Fruit fly (Drosophila melanogaster): ENCODE results near the gene CG9135.
A peak's percentile ranks its signal among the peaks of the same experiment; 100 is the strongest.

CG9135 gene

DNA sequence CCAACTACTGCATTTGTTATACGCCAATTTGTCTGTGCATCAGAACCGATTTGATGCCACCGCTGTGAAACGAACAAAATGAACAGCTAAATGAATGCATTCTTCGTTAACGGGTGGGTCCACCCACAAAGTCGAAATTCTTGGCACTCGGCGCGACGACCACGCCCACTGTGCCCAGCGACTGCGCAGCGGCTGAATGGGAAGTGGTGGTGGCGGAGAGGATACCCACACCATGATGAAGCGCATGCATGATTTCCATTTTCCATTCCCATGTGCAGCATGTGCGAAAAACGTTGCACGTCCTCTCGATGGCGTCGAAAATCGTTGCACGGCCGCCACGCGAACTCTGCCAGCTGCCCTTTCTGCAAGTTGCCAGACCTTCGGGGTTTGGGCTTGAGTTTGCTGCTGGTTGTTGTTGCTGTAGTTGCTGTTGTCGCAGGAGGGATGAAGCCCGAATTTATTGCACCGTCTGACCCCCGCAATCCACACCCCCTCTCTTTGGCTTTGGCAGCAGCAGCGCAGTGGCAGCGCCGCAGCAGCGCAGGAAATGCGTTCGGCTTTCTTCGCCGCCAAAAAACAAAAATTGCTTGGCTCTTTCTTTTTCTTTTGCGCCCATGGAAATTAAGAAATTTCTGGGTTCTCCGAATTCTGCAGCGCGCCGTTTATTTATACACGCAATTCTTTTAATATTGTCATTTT, 30.7 kb downstream of the CG9135 start (continued):
- TF ChIP-seq CG12155 (GFP tag; optimal IDR thresholded peaks at IDR 0.05): peak; percentile 6
- TF ChIP-seq ewg (GFP tag; optimal IDR thresholded peaks at IDR 0.05): peak; percentile 72
- peak; percentile 3 for TF ChIP-seq sens (GFP tag)
- no peak for TF ChIP-seq sqz (GFP tag; optimal IDR thresholded peaks at IDR 0.05)
- no peak for TF ChIP-seq gcm2 (GFP tag; optimal IDR thresholded peaks at IDR 0.05)
- TF ChIP-seq B-H1 (GFP tag; IDR thresholded peaks at IDR 0.05): no peak
- no peak for TF ChIP-seq cas (GFP tag; IDR thresholded peaks at IDR 0.05)
- no peak for TF ChIP-seq CG33557 (GFP tag; optimal IDR thresholded peaks at IDR 0.05)
- peak; percentile 20; the same call in 1 of the 2 replicates for TF ChIP-seq stc (GFP tag; IDR thresholded peaks at IDR 0.05)
- peak; percentile 20 for TF ChIP-seq nerfin-1 (tag; optimal IDR thresholded peaks at IDR 0.05)
- peak; percentile 86 for TF ChIP-seq pros (GFP tag; optimal IDR thresholded peaks at IDR 0.05)
- 0 out of 2 replicates have a peak, but pooled peaks have one; percentile 15 for TF ChIP-seq ato (GFP tag; IDR thresholded peaks at IDR 0.05; ENCODE audit: partially characterized antibody)
- no peak for TF ChIP-seq CG7786 (GFP tag; optimal IDR thresholded peaks at IDR 0.05)
- no peak for TF ChIP-seq fd64A (GFP tag; optimal IDR thresholded peaks at IDR 0.05)
- TF ChIP-seq abd-A (tag; optimal IDR thresholded peaks at IDR 0.05): peak; percentile 28
- TF ChIP-seq chinmo (GFP tag; IDR thresholded peaks at IDR 0.05; ENCODE audit: partially characterized antibody): 0 out of 4 replicates have a peak, but pooled peaks have one; percentile 13
- peak; percentile 21 for TF ChIP-seq CG4707 (GFP tag; optimal IDR thresholded peaks at IDR 0.05)
- peak; percentile 56; the same call in 1 of the 3 replicates for TF ChIP-seq z (GFP tag; IDR thresholded peaks at IDR 0.05)
- peak; percentile 100 for TF ChIP-seq CG42726 (GFP tag; IDR thresholded peaks at IDR 0.05; ENCODE audit: partially characterized antibody)
- TF ChIP-seq CG4360 (GFP tag; IDR thresholded peaks at IDR 0.05): peak; percentile 50; the same call in 1 of the 2 replicates
- peak; percentile 21 for TF ChIP-seq CG8478 (optimal IDR thresholded peaks at IDR 0.05)
- no peak for TF ChIP-seq cwo (GFP tag; optimal IDR thresholded peaks at IDR 0.05)
- TF ChIP-seq ac (GFP tag; optimal IDR thresholded peaks at IDR 0.05): no peak
- peak; percentile 5 for TF ChIP-seq da (GFP tag; optimal IDR thresholded peaks at IDR 0.05)
- peak; percentile 38 for TF ChIP-seq twi (tag; optimal IDR thresholded peaks at IDR 0.05)
- no peak for TF ChIP-seq CG11696 (GFP tag; IDR thresholded peaks at IDR 0.05)
- TF ChIP-seq B-H2 (GFP tag; optimal IDR thresholded peaks at IDR 0.05): no peak
- no peak for TF ChIP-seq Nf-YB (GFP tag; optimal IDR thresholded peaks at IDR 0.05)
- peak; percentile 53; the same call in 1 of the 2 replicates for TF ChIP-seq Adf1 (GFP tag; IDR thresholded peaks at IDR 0.05)

- TF ChIP-seq CG12236 (GFP tag; optimal IDR thresholded peaks at IDR 0.05): no peak
- no peak for TF ChIP-seq D19B (GFP tag; optimal IDR thresholded peaks at IDR 0.05)
- TF ChIP-seq Drgx (GFP tag; IDR thresholded peaks at IDR 0.05): no peak
- peak; percentile 72 for TF ChIP-seq CG13894 (tag; optimal IDR thresholded peaks at IDR 0.05)
- no peak for TF ChIP-seq CG6654 (GFP tag; optimal IDR thresholded peaks at IDR 0.05)
- TF ChIP-seq dmrt11E (tag; optimal IDR thresholded peaks at IDR 0.05): no peak
- TF ChIP-seq pfk (GFP tag; optimal IDR thresholded peaks at IDR 0.05): no peak
- peak; percentile 27; the same call in 1 of the 2 replicates for TF ChIP-seq amos (GFP tag; IDR thresholded peaks at IDR 0.05; ENCODE audit: partially characterized antibody)
- TF ChIP-seq twi (tag; optimal IDR thresholded peaks at IDR 0.05): no peak
- no peak for TF ChIP-seq Lpt (GFP tag; optimal IDR thresholded peaks at IDR 0.05)
- no peak for TF ChIP-seq CG3065 (GFP tag; optimal IDR thresholded peaks at IDR 0.05)
- TF ChIP-seq dati (GFP tag; IDR thresholded peaks at IDR 0.05): no peak
- TF ChIP-seq H2.0 (GFP tag; IDR thresholded peaks at IDR 0.05): no peak
- TF ChIP-seq aop (GFP tag; IDR thresholded peaks at IDR 0.05): no peak
- TF ChIP-seq Pdp1 (GFP tag; optimal IDR thresholded peaks at IDR 0.05): no peak
- TF ChIP-seq CG4328 (GFP tag; optimal IDR thresholded peaks at IDR 0.05): no peak
- no peak for TF ChIP-seq Sin3A (optimal IDR thresholded peaks at IDR 0.05)
- no peak for TF ChIP-seq Ravus (GFP tag; IDR thresholded peaks at IDR 0.05)
- TF ChIP-seq abd-A (tag; optimal IDR thresholded peaks at IDR 0.05): peak; percentile 6
- no peak for TF ChIP-seq lilli (GFP tag; optimal IDR thresholded peaks at IDR 0.05)
- TF ChIP-seq sc (optimal IDR thresholded peaks at IDR 0.05): no peak
- TF ChIP-seq sc (GFP tag; optimal IDR thresholded peaks at IDR 0.05): no peak
- TF ChIP-seq CG9932 (GFP tag; IDR thresholded peaks at IDR 0.05): peak; percentile 17; the same call in 1 of the 2 replicates
- no peak for TF ChIP-seq CG3407 (GFP tag; optimal IDR thresholded peaks at IDR 0.05)
Measured at dm6 chr2L:6082157-6082645, 31.6 kb downstream of the CG9135 start, which contains the start of gene Kr-h1. Gene Kr-h1 (plus strand): TSS chr2L:6082603.
